Fruit fly (Drosophila melanogaster) whole organism, embryonic: Measurements from ENCODE around the gene Ist1.
A peak's percentile ranks its signal among the peaks of the same experiment; 100 is the strongest.

Source experiments
- Asciz ChIP-seq: fragments of 200-800 bp; sonication (Bioruptor generic); optimal IDR thresholded peaks from 2 replicates; lab custom pipeline; 2017; ENCODE audit warnings: missing biosample characterization, mild to moderate bottlenecking, missing genetic modification characterization, missing genetic modification reagents
- Bgb ChIP-seq: fragments of 200-800 bp; sonication (Bioruptor generic); IDR thresholded peaks from 2 replicates; pipeline ENCODE4 v1.3.6; 2022; ENCODE audit warnings: missing biosample characterization, missing genetic modification characterization; ENCODE audit not compliant: partially characterized antibody
- CG10274 ChIP-seq: fragments of 200-800 bp; sonication (Bioruptor generic); optimal IDR thresholded peaks from 3 replicates; lab custom pipeline; 2017; ENCODE audit warnings: missing biosample characterization, mild to moderate bottlenecking, missing genetic modification characterization
- CG12219 ChIP-seq: fragments of 200-800 bp; sonication (Bioruptor generic); optimal IDR thresholded peaks from 3 replicates; lab custom pipeline; 2018; ENCODE audit warnings: missing biosample characterization, mild to moderate bottlenecking, missing genetic modification characterization
- CG1233 ChIP-seq: fragments of 200-800 bp; sonication (Bioruptor generic); optimal IDR thresholded peaks from 4 replicates; lab custom pipeline; 2018; ENCODE audit warnings: missing biosample characterization, mild to moderate bottlenecking, missing genetic modification characterization
- CG12659 ChIP-seq: fragments of 200-800 bp; sonication (Bioruptor generic); optimal IDR thresholded peaks from 3 replicates; lab custom pipeline; 2017; ENCODE audit warnings: mild to moderate bottlenecking, missing biosample characterization, missing genetic modification reagents, missing genetic modification characterization
- CG15479 ChIP-seq: fragments of 200-800 bp; sonication (Bioruptor generic); optimal IDR thresholded peaks from 3 replicates; lab custom pipeline; 2019; ENCODE audit warnings: missing biosample characterization, mild to moderate bottlenecking, missing genetic modification characterization, moderate library complexity
- CG16813 ChIP-seq: fragments of 200-800 bp; sonication (Bioruptor generic); IDR thresholded peaks from 3 replicates; pipeline ENCODE4 v1.3.6; 2022; ENCODE audit warnings: missing biosample characterization, missing genetic modification characterization; ENCODE audit not compliant: partially characterized antibody
- CG16815 ChIP-seq: fragments of 200-800 bp; sonication (Bioruptor generic); optimal IDR thresholded peaks from 3 replicates; lab custom pipeline; 2017; ENCODE audit warnings: missing biosample characterization, mild to moderate bottlenecking, missing genetic modification characterization
- CG17328 ChIP-seq: fragments of 200-800 bp; sonication (Bioruptor generic); IDR thresholded peaks from 2 replicates; pipeline ENCODE4 v1.3.6; 2022; ENCODE audit warnings: missing biosample characterization, missing genetic modification characterization
- CG1792 ChIP-seq: fragments of 200-800 bp; sonication (Bioruptor generic); optimal IDR thresholded peaks from 2 replicates; lab custom pipeline; 2016; ENCODE audit warnings: missing biosample characterization, missing genetic modification characterization
- CG2199 ChIP-seq: fragments of 200-800 bp; sonication (Bioruptor generic); IDR thresholded peaks from 3 replicates; pipeline ENCODE4 v1.3.6; 2022; ENCODE audit warnings: missing biosample characterization, missing genetic modification characterization
- CG31365 ChIP-seq: fragments of 200-800 bp; sonication (Bioruptor generic); optimal IDR thresholded peaks from 2 replicates; lab custom pipeline; 2018; ENCODE audit warnings: missing biosample characterization, mild to moderate bottlenecking, missing genetic modification characterization
- CG42726 ChIP-seq: fragments of 200-800 bp; sonication (Bioruptor generic); IDR thresholded peaks from 2 replicates; pipeline ENCODE4 v1.3.6; 2022; ENCODE audit warnings: missing biosample characterization, missing genetic modification characterization; ENCODE audit not compliant: partially characterized antibody
- CG6791 ChIP-seq: fragments of 200-800 bp; sonication (Bioruptor generic); IDR thresholded peaks from 3 replicates; pipeline ENCODE4 v1.3.6; 2022; ENCODE audit warnings: missing biosample characterization, missing genetic modification characterization; ENCODE audit not compliant: partially characterized antibody
- CG6813 ChIP-seq: fragments of 200-800 bp; sonication (Bioruptor generic); optimal IDR thresholded peaks from 2 replicates; lab custom pipeline; 2017; ENCODE audit warnings: missing biosample characterization, missing genetic modification characterization, mild to moderate bottlenecking, moderate library complexity, missing genetic modification reagents
- CG8281 ChIP-seq: fragments of 200-800 bp; sonication (Bioruptor generic); optimal IDR thresholded peaks from 2 replicates; lab custom pipeline; 2018; ENCODE audit warnings: missing biosample characterization, mild to moderate bottlenecking, missing genetic modification characterization, moderate library complexity
- CTCF ChIP-seq: fragments of 200-800 bp; sonication (Bioruptor generic); optimal IDR thresholded peaks from 2 replicates; lab custom pipeline; 2017; ENCODE audit warnings: missing biosample characterization, mild to moderate bottlenecking, missing genetic modification characterization, moderate library complexity
- D ChIP-seq, 2 experiments: fragments of 200-800 bp in 1 of 2; fragments of >200 bp in 1 of 2; sonication (Bioruptor generic) in 1 of 2; optimal IDR thresholded peaks; 2 replicates in 1 of 2; 3 replicates in 1 of 2; lab custom pipeline; 2017; ENCODE audit warnings: mild to moderate bottlenecking in 1 of 2, missing biosample characterization in 1 of 2, missing genetic modification characterization in 1 of 2, missing genetic modification reagents in 1 of 2
- D19A ChIP-seq: fragments of 200-800 bp; optimal IDR thresholded peaks from 3 replicates; lab custom pipeline; 2019; ENCODE audit warnings: missing biosample characterization, mild to moderate bottlenecking, missing genetic modification characterization, moderate library complexity
- Dfd ChIP-seq, 2 experiments: fragments of >200 bp; optimal IDR thresholded peaks; 2 replicates each; lab custom pipeline; 2017; ENCODE audit warnings: missing biosample characterization in 2 of 2, missing genetic modification characterization in 2 of 2
- Elba2 ChIP-seq: fragments of 200-800 bp; sonication (Bioruptor generic); optimal IDR thresholded peaks from 3 replicates; lab custom pipeline; 2016; ENCODE audit warnings: missing biosample characterization, missing genetic modification characterization
- Gsc ChIP-seq: fragments of 200-800 bp; sonication (Bioruptor generic); IDR thresholded peaks from 2 replicates; pipeline ENCODE4 v1.3.6; 2022; ENCODE audit warnings: missing biosample characterization, missing genetic modification characterization
- MTF-1 ChIP-seq: fragments of 200-800 bp; sonication (Bioruptor generic); optimal IDR thresholded peaks from 2 replicates; lab custom pipeline; 2018; ENCODE audit warnings: missing biosample characterization, mild to moderate bottlenecking, missing genetic modification characterization, borderline replicate concordance
- Opbp ChIP-seq: fragments of 200-800 bp; sonication (Bioruptor generic); IDR thresholded peaks from 3 replicates; pipeline ENCODE4 v1.3.6; 2022; ENCODE audit warnings: missing biosample characterization, missing genetic modification characterization; ENCODE audit not compliant: partially characterized antibody
- Six4 ChIP-seq: fragments of 200-800 bp; sonication (Bioruptor generic); optimal IDR thresholded peaks from 2 replicates; lab custom pipeline; 2016; ENCODE audit warnings: missing biosample characterization, missing genetic modification characterization
- Stat92E ChIP-seq, 3 experiments: fragments of >200 bp in 2 of 3; fragments of 200-800 bp in 1 of 3; sonication (Bioruptor generic) in 1 of 3; optimal IDR thresholded peaks; 2 replicates each; lab custom pipeline; 2017 to 2019; ENCODE audit warnings: missing biosample characterization in 3 of 3, missing genetic modification characterization in 3 of 3, mild to moderate bottlenecking in 1 of 3, moderate library complexity in 1 of 3
- TFAM ChIP-seq: fragments of 200-800 bp; sonication (Bioruptor generic); optimal IDR thresholded peaks from 2 replicates; lab custom pipeline; 2017; ENCODE audit warnings: missing biosample characterization, missing genetic modification characterization, inconsistent platforms
- amos ChIP-seq: fragments of 200-800 bp; sonication (Bioruptor generic); IDR thresholded peaks from 2 replicates; pipeline ENCODE4 v1.3.6; 2022; ENCODE audit warnings: missing biosample characterization, missing genetic modification characterization; ENCODE audit not compliant: partially characterized antibody
- ash1 ChIP-seq: fragments of 200-800 bp; sonication (Bioruptor generic); optimal IDR thresholded peaks from 2 replicates; lab custom pipeline; 2018; ENCODE audit warnings: missing biosample characterization, mild to moderate bottlenecking, missing genetic modification characterization
- bigmax ChIP-seq: fragments of 200-800 bp; sonication (Bioruptor generic); optimal IDR thresholded peaks from 2 replicates; lab custom pipeline; 2018; ENCODE audit warnings: missing biosample characterization, mild to moderate bottlenecking, missing genetic modification characterization
- cad ChIP-seq: fragments of >200 bp; optimal IDR thresholded peaks from 2 replicates; lab custom pipeline; 2017; ENCODE audit warnings: missing biosample characterization, missing genetic modification characterization
- dati ChIP-seq: fragments of 200-800 bp; sonication (Bioruptor generic); IDR thresholded peaks from 2 replicates; pipeline ENCODE4 v1.3.6; 2022; ENCODE audit warnings: missing biosample characterization, missing genetic modification characterization
- grau ChIP-seq: fragments of 200-800 bp; optimal IDR thresholded peaks from 3 replicates; lab custom pipeline; 2019; ENCODE audit warnings: missing biosample characterization, mild to moderate bottlenecking, missing genetic modification characterization, moderate library complexity
- grn ChIP-seq: fragments of 200-800 bp; sonication (Bioruptor generic); optimal IDR thresholded peaks from 3 replicates; lab custom pipeline; 2017; ENCODE audit warnings: missing biosample characterization, missing genetic modification characterization
- hbn ChIP-seq: fragments of 200-800 bp; sonication (Bioruptor generic); IDR thresholded peaks from 2 replicates; pipeline ENCODE4 v1.3.6; 2022; ENCODE audit warnings: missing biosample characterization, missing genetic modification characterization; ENCODE audit not compliant: partially characterized antibody
- knrl ChIP-seq: fragments of 200-800 bp; sonication (Bioruptor generic); IDR thresholded peaks from 3 replicates; pipeline ENCODE4 v1.3.6; 2022; ENCODE audit warnings: missing biosample characterization, missing genetic modification characterization; ENCODE audit not compliant: partially characterized antibody
- lab ChIP-seq: fragments of 200-800 bp; sonication (Bioruptor generic); optimal IDR thresholded peaks from 3 replicates; lab custom pipeline; 2017; ENCODE audit warnings: missing biosample characterization, missing genetic modification characterization, mild to moderate bottlenecking, moderate library complexity, missing genetic modification reagents
- seq ChIP-seq: fragments of 200-800 bp; sonication (Bioruptor generic); IDR thresholded peaks from 2 replicates; pipeline ENCODE4 v1.3.6; 2022; ENCODE audit warnings: missing biosample characterization, missing genetic modification characterization
- tll ChIP-seq, 2 experiments: fragments of 200-800 bp in 1 of 2; fragments of >200 bp in 1 of 2; sonication (Bioruptor generic) in 1 of 2; optimal IDR thresholded peaks; 2 replicates each; lab custom pipeline; 2017 to 2019; ENCODE audit warnings: missing biosample characterization in 2 of 2, missing genetic modification characterization in 2 of 2, mild to moderate bottlenecking in 1 of 2, moderate library complexity in 1 of 2
- unc-4 ChIP-seq: fragments of 200-800 bp; sonication (Bioruptor generic); IDR thresholded peaks from 2 replicates; pipeline ENCODE4 v1.3.6; 2022; ENCODE audit warnings: missing biosample characterization, missing genetic modification characterization; ENCODE audit not compliant: partially characterized antibody
- zen ChIP-seq: fragments of 200-800 bp; sonication (Bioruptor generic); optimal IDR thresholded peaks from 3 replicates; lab custom pipeline; 2018; ENCODE audit warnings: missing biosample characterization, mild to moderate bottlenecking, missing genetic modification characterization, moderate library complexity

Gene Ist1

dm6 chr3L:6767153-6767552 lies 10.9 kb upstream of the Ist1 start:
- TF ChIP-seq dati (no peak), CG15479 (peak; percentile 71), grn (GFP tag; lab: Kevin White, UChicago) (peak; percentile 41), Stat92E (GFP tag; optimal IDR thresholded peaks at IDR 0.05; lab: Kevin White, UChicago) (peak in 1 of 3 experiments; percentile 67), unc-4 (GFP tag; lab: Robert Waterston, UW) (no peak), CG12219 (no peak), ash1 (GFP tag; lab: Kevin White, UChicago) (no peak), TFAM (GFP tag; lab: Kevin White, UChicago) (no peak), CG8281 (tag; lab: Kevin White, UChicago) (no peak), CG1233 (GFP tag; lab: Kevin White, UChicago) (no peak), CG17328 (GFP tag; lab: Robert Waterston, UW) (no peak), zen (tag; lab: Kevin White, UChicago) (peak; percentile 93), seq (GFP tag; lab: Robert Waterston, UW) (no peak), tll (GFP tag; optimal IDR thresholded peaks at IDR 0.05; lab: Kevin White, UChicago) (peak in 1 of 2 experiments; percentile 96), D19A (tag; lab: Kevin White, UChicago) (no peak), MTF-1 (no peak), lab (GFP tag; lab: Kevin White, UChicago) (no peak), cad (GFP tag; lab: Kevin White, UChicago) (peak; percentile 66), D (optimal IDR thresholded peaks at IDR 0.05; lab: Kevin White, UChicago) (peak; percentile 41), D (GFP tag; optimal IDR thresholded peaks at IDR 0.05; lab: Kevin White, UChicago) (no peak), CG12659 (GFP tag; lab: Kevin White, UChicago) (no peak)

dm6 chr3L:6764535-6765187 lies 8.4 kb upstream of the Ist1 start:
- TF ChIP-seq CTCF (no peak), hbn (GFP tag; lab: Robert Waterston, UW) (no peak), grau (tag; lab: Kevin White, UChicago) (peak; percentile 15), D (optimal IDR thresholded peaks at IDR 0.05; lab: Kevin White, UChicago) (peak; percentile 17), D (GFP tag; optimal IDR thresholded peaks at IDR 0.05; lab: Kevin White, UChicago) (no peak), Gsc (no peak), zen (tag; lab: Kevin White, UChicago) (peak; percentile 92), Elba2 (GFP tag; lab: Kevin White, UChicago) (peak; percentile 64), cad (GFP tag; lab: Kevin White, UChicago) (peak; percentile 81), dati (no peak), tll (GFP tag; optimal IDR thresholded peaks at IDR 0.05; lab: Kevin White, UChicago) (peak in 1 of 2 experiments; percentile 75)

- peak in 1 of 2 experiments; percentile 44 for TF ChIP-seq Dfd (GFP tag; optimal IDR thresholded peaks at IDR 0.05; lab: Kevin White, UChicago)
- peak; percentile 48; the same call in 2 of the 3 replicates for TF ChIP-seq CG16813
- TF ChIP-seq CG10274: no peak
- no peak for TF ChIP-seq CG1792 (GFP tag; lab: Kevin White, UChicago)
- no peak for TF ChIP-seq CG6813 (GFP tag; lab: Kevin White, UChicago)
- peak; percentile 64 for TF ChIP-seq knrl
- peak; percentile 18; the same call in 2 of the 3 replicates for TF ChIP-seq CG6791
- no peak for TF ChIP-seq Asciz (GFP tag; lab: Kevin White, UChicago)
- peak; percentile 57 for TF ChIP-seq CG31365 (tag; lab: Kevin White, UChicago)
- no peak for TF ChIP-seq bigmax (GFP tag; lab: Kevin White, UChicago)
- TF ChIP-seq CG42726 (GFP tag; lab: Robert Waterston, UW): peak; percentile 60
- peak; percentile 68 for TF ChIP-seq amos (GFP tag; lab: Robert Waterston, UW)
- peak; percentile 21 for TF ChIP-seq CTCF
- peak; percentile 28; the same call in 1 of the 3 replicates for TF ChIP-seq Opbp
- no peak for TF ChIP-seq Six4
- no peak for TF ChIP-seq CG16815 (GFP tag; lab: Kevin White, UChicago)
- TF ChIP-seq Bgb (GFP tag; lab: Robert Waterston, UW): peak; percentile 70
- peak; percentile 71; the same call in 1 of the 3 replicates for TF ChIP-seq CG2199 (GFP tag; lab: Robert Waterston, UW)
These were observed 7.5 kb upstream of the Ist1 start for dm6 chr3L:6763836-6764235.
